Worm (Caenorhabditis elegans): ENCODE measurements around the gene col-156.

DNA sequence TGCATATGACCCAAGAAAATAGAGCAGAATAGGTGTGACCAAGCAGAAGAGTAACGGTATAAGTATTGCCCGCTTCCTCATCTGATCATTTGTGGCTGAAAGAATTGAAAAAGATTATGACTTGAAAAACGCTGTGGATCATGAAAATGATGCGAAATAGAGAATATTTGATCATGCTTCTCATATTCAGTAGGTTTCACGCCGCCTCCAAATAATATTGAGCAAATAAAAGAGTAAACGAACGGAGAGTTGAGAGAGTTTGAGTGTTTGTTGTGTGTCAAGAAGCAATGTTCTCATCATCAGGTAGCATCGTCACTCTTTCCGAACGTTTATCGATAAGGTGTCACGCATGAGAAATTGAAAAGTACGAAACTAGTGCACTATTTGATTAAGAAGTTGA lies 46.1 kb upstream of the col-156 start, which contains the start of gene htrl-1:
- no peak for TF ChIP-seq pha-4 (tag; optimal IDR thresholded peaks at IDR 0.05)
- TF ChIP-seq nhr-11 (tag; optimal IDR thresholded peaks at IDR 0.05), result no peak
- TF ChIP-seq sox-2 (GFP tag; IDR thresholded peaks at IDR 0.05), result no peak
- TF ChIP-seq hlh-8 (tag; optimal IDR thresholded peaks at IDR 0.05), result no peak
- no peak for TF ChIP-seq fkh-10 (GFP tag; optimal IDR thresholded peaks at IDR 0.05)
- no peak for TF ChIP-seq elt-2 (tag; optimal IDR thresholded peaks at IDR 0.05)
- no peak for TF ChIP-seq ceh-34 (tag; optimal IDR thresholded peaks at IDR 0.05)
- TF ChIP-seq odd-2 (tag; optimal IDR thresholded peaks at IDR 0.05), result no peak
- no peak for TF ChIP-seq hlh-13 (GFP tag; optimal IDR thresholded peaks at IDR 0.05)
- no peak for TF ChIP-seq ceh-22 (tag; optimal IDR thresholded peaks at IDR 0.05)
- no peak for TF ChIP-seq sox-4 (tag; optimal IDR thresholded peaks at IDR 0.05)
- TF ChIP-seq F13H6.1 (tag; optimal IDR thresholded peaks at IDR 0.05), result no peak

Data from whole organism, late embryonic.